Fruit fly (Drosophila melanogaster) whole organism, embryonic: ENCODE measurements around the gene VhaM9.7-b.

Experiments used
- Atf6 ChIP-seq: fragments of 200-800 bp; sonication (Bioruptor generic); IDR thresholded peaks from 2 replicates; pipeline ENCODE4 v1.3.6; 2022; ENCODE audit warnings: missing biosample characterization, missing genetic modification characterization
- Awh ChIP-seq: fragments of 200-800 bp; sonication (Bioruptor generic); IDR thresholded peaks from 2 replicates; pipeline ENCODE4, ENCODE4 v1.3.6; 2022; ENCODE audit warnings: missing biosample characterization, missing genetic modification characterization
- B-H2 ChIP-seq: fragments of 200-800 bp; sonication (Bioruptor generic); optimal IDR thresholded peaks from 2 replicates; lab custom pipeline; 2018; ENCODE audit warnings: missing biosample characterization, mild to moderate bottlenecking, missing genetic modification characterization
- CG10321 ChIP-seq: fragments of 200-800 bp; sonication (Bioruptor generic); IDR thresholded peaks from 2 replicates; pipeline ENCODE4 v1.3.6; 2022; ENCODE audit warnings: missing biosample characterization, missing genetic modification characterization
- CG12071 ChIP-seq: fragments of 200-800 bp; sonication (Bioruptor generic); optimal IDR thresholded peaks from 3 replicates; lab custom pipeline; 2018; ENCODE audit warnings: missing biosample characterization, mild to moderate bottlenecking, missing genetic modification characterization
- CG12769 ChIP-seq: fragments of 200-800 bp; sonication (Bioruptor generic); optimal IDR thresholded peaks from 2 replicates; lab custom pipeline; 2019; ENCODE audit warnings: missing biosample characterization, mild to moderate bottlenecking, missing genetic modification characterization, moderate library complexity
- CG13123 ChIP-seq: fragments of 200-800 bp; sonication (Bioruptor generic); optimal IDR thresholded peaks from 2 replicates; lab custom pipeline; 2016; ENCODE audit warnings: missing biosample characterization, missing genetic modification characterization
- CG14014 ChIP-seq: fragments of 200-800 bp; sonication (Bioruptor generic); IDR thresholded peaks from 2 replicates; pipeline ENCODE4 v1.3.6; 2022; ENCODE audit warnings: missing biosample characterization, missing genetic modification characterization
- CG15073 ChIP-seq: fragments of 200-800 bp; sonication (Bioruptor generic); optimal IDR thresholded peaks from 2 replicates; lab custom pipeline; 2016; ENCODE audit warnings: missing biosample characterization, missing genetic modification characterization
- CG15269 ChIP-seq: fragments of 200-800 bp; sonication (Bioruptor generic); optimal IDR thresholded peaks from 2 replicates; lab custom pipeline; 2018; ENCODE audit warnings: missing biosample characterization, mild to moderate bottlenecking, missing genetic modification characterization, moderate library complexity
- CG1647 ChIP-seq: fragments of 200-800 bp; sonication (Bioruptor generic); optimal IDR thresholded peaks from 3 replicates; lab custom pipeline; 2016; ENCODE audit warnings: missing biosample characterization, missing genetic modification characterization
- CG17328 ChIP-seq: fragments of 200-800 bp; sonication (Bioruptor generic); IDR thresholded peaks from 2 replicates; pipeline ENCODE4 v1.3.6; 2022; ENCODE audit warnings: missing biosample characterization, missing genetic modification characterization
- CG17359 ChIP-seq: fragments of 200-800 bp; sonication (Bioruptor generic); optimal IDR thresholded peaks from 3 replicates; lab custom pipeline; 2018; ENCODE audit warnings: missing biosample characterization, mild to moderate bottlenecking, missing genetic modification characterization, moderate library complexity
- CG2129 ChIP-seq: fragments of 200-800 bp; sonication (Bioruptor generic); IDR thresholded peaks from 2 replicates; pipeline ENCODE4 v1.3.6; 2022; ENCODE audit warnings: missing biosample characterization, missing genetic modification characterization; ENCODE audit not compliant: partially characterized antibody
- CG2875 ChIP-seq: fragments of 200-800 bp; sonication (Bioruptor generic); optimal IDR thresholded peaks from 2 replicates; lab custom pipeline; 2017; ENCODE audit warnings: missing biosample characterization, mild to moderate bottlenecking, missing genetic modification characterization, missing genetic modification reagents
- CG3163 ChIP-seq: fragments of 200-800 bp; sonication (Bioruptor generic); optimal IDR thresholded peaks from 3 replicates; lab custom pipeline; 2016; ENCODE audit warnings: missing biosample characterization, missing genetic modification characterization
- CG32532 ChIP-seq: fragments of 200-800 bp; sonication (Bioruptor generic); IDR thresholded peaks from 2 replicates; pipeline ENCODE4 v1.3.6; 2022; ENCODE audit warnings: missing biosample characterization, missing genetic modification characterization
- CG32767 ChIP-seq: fragments of 200-800 bp; sonication (Bioruptor generic); IDR thresholded peaks from 2 replicates; pipeline ENCODE4 v1.3.6; 2022; ENCODE audit warnings: missing biosample characterization, missing genetic modification characterization
- CG34376 ChIP-seq: fragments of 200-800 bp; sonication (Bioruptor generic); optimal IDR thresholded peaks from 2 replicates; lab custom pipeline; 2018; ENCODE audit warnings: missing biosample characterization, mild to moderate bottlenecking, missing genetic modification characterization
- CG34422 ChIP-seq: fragments of 200-800 bp; sonication (Bioruptor generic); IDR thresholded peaks from 3 replicates; pipeline ENCODE4 v1.3.6; 2022; ENCODE audit warnings: missing biosample characterization, missing genetic modification characterization
- CG3838 ChIP-seq: fragments of 200-800 bp; sonication (Bioruptor generic); optimal IDR thresholded peaks from 3 replicates; lab custom pipeline; 2016; ENCODE audit warnings: missing biosample characterization, missing genetic modification characterization
- CG4404 ChIP-seq: fragments of 200-800 bp; sonication (Bioruptor generic); IDR thresholded peaks from 2 replicates; pipeline ENCODE4 v1.3.6; 2022; ENCODE audit warnings: missing biosample characterization, missing genetic modification characterization
- CG4854 ChIP-seq: fragments of 200-800 bp; sonication (Bioruptor generic); optimal IDR thresholded peaks from 2 replicates; lab custom pipeline; 2016; ENCODE audit warnings: missing biosample characterization, missing genetic modification characterization, inconsistent platforms
- CG5180 ChIP-seq: fragments of 200-800 bp; sonication (Bioruptor generic); optimal IDR thresholded peaks from 3 replicates; lab custom pipeline; 2017; ENCODE audit warnings: missing biosample characterization, missing genetic modification characterization, mild to moderate bottlenecking, moderate library complexity, missing genetic modification reagents
- CG7963 ChIP-seq: fragments of 200-800 bp; sonication (Bioruptor generic); IDR thresholded peaks from 3 replicates; pipeline ENCODE4 v1.3.6; 2022; ENCODE audit warnings: missing biosample characterization, missing genetic modification characterization; ENCODE audit not compliant: partially characterized antibody
- CG9817 ChIP-seq: fragments of 200-800 bp; sonication (Bioruptor generic); optimal IDR thresholded peaks from 2 replicates; lab custom pipeline; 2018; ENCODE audit warnings: missing biosample characterization, mild to moderate bottlenecking, missing genetic modification characterization, moderate library complexity
- CG9876 ChIP-seq: fragments of 200-800 bp; sonication (Bioruptor generic); optimal IDR thresholded peaks from 2 replicates; lab custom pipeline; 2016; ENCODE audit warnings: missing biosample characterization, missing genetic modification characterization
- CkIIα-i1 ChIP-seq: fragments of 200-800 bp; sonication (Bioruptor generic); IDR thresholded peaks from 2 replicates; pipeline ENCODE4 v1.3.6; 2022; ENCODE audit warnings: missing biosample characterization, missing genetic modification characterization
- Doc2 ChIP-seq: fragments of 200-800 bp; sonication (Bioruptor generic); IDR thresholded peaks from 2 replicates; pipeline ENCODE4 v1.3.6; 2022; ENCODE audit warnings: missing biosample characterization, missing genetic modification characterization
- Dref ChIP-seq: fragments of 200-800 bp; sonication (Bioruptor generic); IDR thresholded peaks from 2 replicates; pipeline ENCODE4 v1.3.6; 2022; ENCODE audit warnings: missing biosample characterization, missing genetic modification characterization
- Drgx ChIP-seq: fragments of 200-800 bp; sonication (Bioruptor generic); IDR thresholded peaks from 2 replicates; pipeline ENCODE4 v1.3.6; 2022; ENCODE audit warnings: missing biosample characterization, missing genetic modification characterization
- Lpt ChIP-seq: fragments of >200 bp; optimal IDR thresholded peaks from 2 replicates; lab custom pipeline; 2018; ENCODE audit warnings: missing biosample characterization, missing genetic modification characterization
- Mad ChIP-seq: fragments of 200-800 bp; sonication (Bioruptor generic); optimal IDR thresholded peaks from 2 replicates; lab custom pipeline; 2016; ENCODE audit warnings: missing biosample characterization, missing genetic modification characterization
- Opbp ChIP-seq: fragments of 200-800 bp; sonication (Bioruptor generic); IDR thresholded peaks from 3 replicates; pipeline ENCODE4 v1.3.6; 2022; ENCODE audit warnings: missing biosample characterization, missing genetic modification characterization; ENCODE audit not compliant: partially characterized antibody
- Optix ChIP-seq: fragments of 200-800 bp; sonication (Bioruptor generic); IDR thresholded peaks from 3 replicates; pipeline ENCODE4 v1.3.6; 2022; ENCODE audit warnings: missing biosample characterization, missing genetic modification characterization
- Ravus ChIP-seq: fragments of 200-800 bp; sonication (Bioruptor generic); IDR thresholded peaks from 2 replicates; pipeline ENCODE4 v1.3.6; 2022; ENCODE audit warnings: missing biosample characterization, missing genetic modification characterization
- ash1 ChIP-seq: fragments of 200-800 bp; sonication (Bioruptor generic); optimal IDR thresholded peaks from 2 replicates; lab custom pipeline; 2018; ENCODE audit warnings: missing biosample characterization, mild to moderate bottlenecking, missing genetic modification characterization
- cato ChIP-seq: fragments of 200-800 bp; sonication (Bioruptor generic); optimal IDR thresholded peaks from 2 replicates; lab custom pipeline; 2016; ENCODE audit warnings: missing biosample characterization, missing genetic modification characterization, borderline replicate concordance
- exex ChIP-seq: fragments of 200-800 bp; sonication (Bioruptor generic); optimal IDR thresholded peaks from 4 replicates; lab custom pipeline; 2018; ENCODE audit warnings: missing biosample characterization, mild to moderate bottlenecking, missing genetic modification characterization, moderate library complexity
- fru ChIP-seq: fragments of >200 bp; optimal IDR thresholded peaks from 2 replicates; lab custom pipeline; 2017
- lov ChIP-seq, 2 experiments: fragments of 200-800 bp in 1 of 2; fragments of >200 bp in 1 of 2; sonication (Bioruptor generic) in 1 of 2; IDR thresholded peaks in 1 of 2; optimal IDR thresholded peaks in 1 of 2; 2 replicates in 1 of 2; 3 replicates in 1 of 2; pipeline versions ENCODE4 v1.3.6 to Lab custom; 2017 to 2022; ENCODE audit warnings: missing biosample characterization in 1 of 2, missing genetic modification characterization in 1 of 2
- mam ChIP-seq: fragments of 200-800 bp; sonication (Bioruptor generic); optimal IDR thresholded peaks from 3 replicates; lab custom pipeline; 2016; ENCODE audit warnings: missing biosample characterization, missing genetic modification characterization
- onecut ChIP-seq: fragments of 200-800 bp; sonication (Bioruptor generic); IDR thresholded peaks from 2 replicates; pipeline ENCODE4 v1.3.6; 2022; ENCODE audit warnings: missing biosample characterization, missing genetic modification characterization
- otp ChIP-seq: fragments of 200-800 bp; sonication (Bioruptor generic); IDR thresholded peaks from 3 replicates; pipeline ENCODE4, ENCODE4 v1.3.6; 2022; ENCODE audit warnings: missing biosample characterization, missing genetic modification characterization
- pnt ChIP-seq: fragments of 200-800 bp; sonication (Bioruptor generic); optimal IDR thresholded peaks from 3 replicates; lab custom pipeline; 2016; ENCODE audit warnings: missing biosample characterization, missing genetic modification characterization
- psq ChIP-seq: fragments of 200-800 bp; sonication (Bioruptor generic); optimal IDR thresholded peaks from 2 replicates; lab custom pipeline; 2017; ENCODE audit warnings: missing biosample characterization, missing genetic modification characterization
- tgo ChIP-seq: fragments of 200-800 bp; sonication (Bioruptor generic); IDR thresholded peaks from 3 replicates; pipeline ENCODE4 v1.3.6; 2022; ENCODE audit warnings: missing biosample characterization, missing genetic modification characterization
- tio ChIP-seq: fragments of 200-800 bp; sonication (Bioruptor generic); optimal IDR thresholded peaks from 2 replicates; lab custom pipeline; 2017; ENCODE audit warnings: missing biosample characterization, missing genetic modification characterization, inconsistent platforms
- trh ChIP-seq: fragments of 200-800 bp; sonication (Bioruptor generic); optimal IDR thresholded peaks from 2 replicates; lab custom pipeline; 2016; ENCODE audit warnings: missing biosample characterization, missing genetic modification characterization
- zf30C ChIP-seq: fragments of 200-800 bp; sonication (Bioruptor generic); optimal IDR thresholded peaks from 3 replicates; lab custom pipeline; 2018; ENCODE audit warnings: missing biosample characterization, mild to moderate bottlenecking, missing genetic modification characterization
- zfh2 ChIP-seq: fragments of 200-800 bp; sonication (Bioruptor generic); optimal IDR thresholded peaks from 2 replicates; lab custom pipeline; 2016; ENCODE audit warnings: missing biosample characterization, missing genetic modification characterization

The VhaM9.7-b gene

DNA sequence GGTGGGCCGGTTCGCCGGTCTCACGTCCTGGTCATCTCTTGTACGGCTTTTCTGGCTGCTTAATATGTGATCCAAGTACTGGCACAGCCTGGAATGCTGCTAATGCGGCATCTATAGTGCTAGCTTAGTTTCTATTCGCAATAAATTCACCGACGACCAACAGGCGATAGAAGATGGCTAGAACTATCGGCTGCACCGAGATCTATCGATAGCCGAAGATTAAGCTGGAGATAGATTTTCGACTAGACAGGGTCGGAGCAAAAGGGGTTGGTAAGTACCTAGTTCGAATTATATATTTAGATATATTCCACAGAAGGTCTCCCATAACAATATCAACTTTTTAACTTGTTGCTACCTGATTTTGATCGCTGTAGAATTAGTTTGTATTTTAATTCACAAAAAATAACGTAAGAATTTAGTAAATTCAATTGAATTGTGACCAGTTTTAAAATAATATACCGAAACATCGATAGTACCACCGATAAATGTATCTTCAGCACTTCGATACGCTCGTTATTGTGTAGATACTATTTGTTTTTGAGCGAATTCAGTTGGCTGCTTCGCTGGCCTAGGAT, 32.2 kb upstream of the VhaM9.7-b start, which contains the start of the genes Glg1 and M6 (continued):
- TF ChIP-seq CG5180 (GFP tag; lab: Kevin White, UChicago) = no peak
- no peak for TF ChIP-seq CG3163 (GFP tag; lab: Kevin White, UChicago)
- no peak for TF ChIP-seq CG12071 (GFP tag; lab: Kevin White, UChicago)
- peak; percentile 74 for TF ChIP-seq CG15269 (tag; lab: Kevin White, UChicago)
- TF ChIP-seq CG4854 = peak; percentile 32
- TF ChIP-seq Opbp (GFP tag; lab: Robert Waterston, UW) = peak; percentile 89
- peak; percentile 76; the same call in 1 of the 2 replicates for TF ChIP-seq CG32767 (GFP tag; lab: Robert Waterston, UW)
- TF ChIP-seq Doc2 (GFP tag; lab: Robert Waterston, UW) = no peak
- peak; percentile 40 for TF ChIP-seq CG17359 (tag; lab: Kevin White, UChicago)
- TF ChIP-seq Dref (GFP tag; lab: Robert Waterston, UW) = peak; percentile 89
- TF ChIP-seq CG4404 = 0 out of 2 replicates have a peak, but pooled peaks have one; percentile 32
- TF ChIP-seq CG10321 (GFP tag; lab: Robert Waterston, UW) = no peak
- TF ChIP-seq psq (GFP tag; lab: Kevin White, UChicago) = peak; percentile 19
- peak; percentile 65 for TF ChIP-seq CG32532 (GFP tag; lab: Robert Waterston, UW)
- TF ChIP-seq tgo = peak; percentile 52
- TF ChIP-seq Ravus (GFP tag; lab: Robert Waterston, UW) = 0 out of 2 replicates have a peak, but pooled peaks have one; percentile 12
- TF ChIP-seq fru (lab: Kevin White, UChicago) = no peak
- no peak for TF ChIP-seq lov (optimal IDR thresholded peaks at IDR 0.05; lab: Kevin White, UChicago)
- TF ChIP-seq lov (GFP tag; IDR thresholded peaks at IDR 0.05; lab: Robert Waterston, UW) = no peak
- peak; percentile 90 for TF ChIP-seq CG7963 (GFP tag; lab: Robert Waterston, UW)
- peak; percentile 80 for TF ChIP-seq CG12769 (tag; lab: Kevin White, UChicago)
- peak; percentile 89 for TF ChIP-seq CG2129 (GFP tag; lab: Robert Waterston, UW)
- peak; percentile 23 for TF ChIP-seq trh
- no peak for TF ChIP-seq zf30C
- TF ChIP-seq tio = no peak
- no peak for TF ChIP-seq Optix (GFP tag; lab: Robert Waterston, UW)
- no peak for TF ChIP-seq CG15073 (GFP tag; lab: Kevin White, UChicago)
- peak; percentile 67 for TF ChIP-seq CG17328 (GFP tag; lab: Robert Waterston, UW)
- TF ChIP-seq mam (GFP tag; lab: Kevin White, UChicago) = peak; percentile 81
- no peak for TF ChIP-seq CkIIα-i1 (GFP tag; lab: Robert Waterston, UW)
- peak; percentile 0 for TF ChIP-seq CG9876
- TF ChIP-seq ash1 (GFP tag; lab: Kevin White, UChicago) = no peak
- peak; percentile 37 for TF ChIP-seq pnt
- TF ChIP-seq CG3838 (GFP tag; lab: Kevin White, UChicago) = peak; percentile 43
- TF ChIP-seq Atf6 (GFP tag; lab: Robert Waterston, UW) = no peak
- TF ChIP-seq CG34422 (GFP tag; lab: Robert Waterston, UW) = no peak; the same call in 2 of the 3 replicates
- TF ChIP-seq CG34376 (GFP tag; lab: Kevin White, UChicago) = peak; percentile 76
- TF ChIP-seq CG2875 = no peak
- no peak for TF ChIP-seq Awh (GFP tag; lab: Robert Waterston, UW)
- TF ChIP-seq cato (GFP tag; lab: Kevin White, UChicago) = peak; percentile 10
- TF ChIP-seq Drgx (GFP tag; lab: Robert Waterston, UW) = no peak
- no peak for TF ChIP-seq CG13123 (GFP tag; lab: Kevin White, UChicago)
- peak; percentile 42 for TF ChIP-seq CG1647 (GFP tag; lab: Kevin White, UChicago)
- TF ChIP-seq otp (GFP tag; lab: Robert Waterston, UW) = no peak
- peak; percentile 34 for TF ChIP-seq exex (tag; lab: Kevin White, UChicago)
- TF ChIP-seq CG14014 (GFP tag; lab: Robert Waterston, UW) = peak; percentile 49; the same call in 1 of the 2 replicates
- TF ChIP-seq Lpt (GFP tag; lab: Kevin White, UChicago) = no peak
- peak; percentile 51 for TF ChIP-seq B-H2
- peak; percentile 25 for TF ChIP-seq Mad (GFP tag; lab: Kevin White, UChicago)
- peak; percentile 76 for TF ChIP-seq zfh2 (GFP tag; lab: Kevin White, UChicago)
- TF ChIP-seq onecut (GFP tag; lab: Robert Waterston, UW) = peak; percentile 58
- TF ChIP-seq CG9817 = peak; percentile 67
